Fruit fly (Drosophila melanogaster) whole organism, adult: Measurements from ENCODE around the gene CG32625.

Experiments used
- CG11617 ChIP-seq: fragments of 200-800 bp; sonication (Bioruptor generic); optimal IDR thresholded peaks from 2 replicates; lab custom pipeline; 2017; ENCODE audit warnings: mild to moderate bottlenecking, missing biosample characterization, missing genetic modification reagents, missing genetic modification characterization
- CG12768 ChIP-seq: fragments of 200-800 bp; sonication (Bioruptor generic); optimal IDR thresholded peaks from 2 replicates; lab custom pipeline; 2017; ENCODE audit warnings: missing biosample characterization, missing genetic modification characterization, mild to moderate bottlenecking, moderate library complexity, missing genetic modification reagents
- CG14711 ChIP-seq: fragments of 200-800 bp; sonication (Bioruptor generic); optimal IDR thresholded peaks from 2 replicates; lab custom pipeline; 2018; ENCODE audit warnings: missing biosample characterization, mild to moderate bottlenecking, missing genetic modification characterization, moderate library complexity
- CG1620 ChIP-seq: fragments of 200-800 bp; sonication (Bioruptor generic); optimal IDR thresholded peaks from 2 replicates; lab custom pipeline; 2016; ENCODE audit warnings: missing biosample characterization, missing genetic modification characterization
- CG33017 ChIP-seq: fragments of 200-800 bp; sonication (Bioruptor generic); optimal IDR thresholded peaks from 2 replicates; lab custom pipeline; 2018; ENCODE audit warnings: missing biosample characterization, mild to moderate bottlenecking, missing genetic modification characterization, moderate library complexity
- CG5204 ChIP-seq: fragments of 200-800 bp; sonication (Bioruptor generic); optimal IDR thresholded peaks from 2 replicates; lab custom pipeline; 2016; ENCODE audit warnings: missing biosample characterization, missing genetic modification characterization
- CG7045 ChIP-seq: fragments of 200-800 bp; sonication (Bioruptor generic); optimal IDR thresholded peaks from 2 replicates; lab custom pipeline; 2017; ENCODE audit warnings: missing biosample characterization, mild to moderate bottlenecking, missing genetic modification characterization
- CG7101 ChIP-seq: fragments of 200-800 bp; sonication (Bioruptor generic); optimal IDR thresholded peaks from 2 replicates; lab custom pipeline; 2018; ENCODE audit warnings: missing biosample characterization, mild to moderate bottlenecking, missing genetic modification characterization, moderate library complexity
- Clk ChIP-seq: fragments of 200-800 bp; sonication (Bioruptor generic); optimal IDR thresholded peaks from 2 replicates; lab custom pipeline; 2017; ENCODE audit warnings: missing biosample characterization, missing genetic modification characterization
- Crg-1 ChIP-seq: fragments of 200-800 bp; sonication (Bioruptor generic); optimal IDR thresholded peaks from 2 replicates; lab custom pipeline; 2016; ENCODE audit warnings: missing biosample characterization, missing genetic modification characterization
- Hr96 ChIP-seq: fragments of 200-800 bp; sonication (Bioruptor generic); optimal IDR thresholded peaks from 2 replicates; lab custom pipeline; 2016; ENCODE audit warnings: missing biosample characterization, missing genetic modification characterization
- Mnt ChIP-seq: fragments of 200-800 bp; sonication (Bioruptor generic); optimal IDR thresholded peaks from 2 replicates; lab custom pipeline; 2016; ENCODE audit warnings: missing biosample characterization, mild to moderate bottlenecking, missing genetic modification characterization
- bab1 ChIP-seq: fragments of 200-800 bp; sonication (Bioruptor generic); optimal IDR thresholded peaks from 3 replicates; lab custom pipeline; 2019; ENCODE audit warnings: missing biosample characterization, mild to moderate bottlenecking, missing genetic modification characterization, moderate library complexity
- cic ChIP-seq: fragments of 200-800 bp; sonication (Bioruptor generic); optimal IDR thresholded peaks from 2 replicates; lab custom pipeline; 2017; ENCODE audit warnings: missing biosample characterization, mild to moderate bottlenecking, missing genetic modification characterization, moderate library complexity
- cnc ChIP-seq, 2 experiments: fragments of >200 bp; optimal IDR thresholded peaks; 2 replicates each; lab custom pipeline; 2017
- kay ChIP-seq: fragments of 200-800 bp; sonication (Bioruptor generic); peaks from one replicate; lab custom pipeline; 2016; ENCODE audit warnings: missing biosample characterization, missing genetic modification characterization, borderline replicate concordance
- ovo ChIP-seq: fragments of 200-800 bp; sonication (Bioruptor generic); optimal IDR thresholded peaks from 2 replicates; lab custom pipeline; 2016; ENCODE audit warnings: missing biosample characterization, missing genetic modification characterization
- pad ChIP-seq: fragments of 200-800 bp; sonication (Bioruptor generic); optimal IDR thresholded peaks from 3 replicates; lab custom pipeline; 2017; ENCODE audit warnings: missing biosample characterization, missing genetic modification characterization, mild to moderate bottlenecking, moderate library complexity, missing genetic modification reagents
- tj ChIP-seq: fragments of 200-800 bp; sonication (Bioruptor generic); optimal IDR thresholded peaks from 3 replicates; lab custom pipeline; 2017; ENCODE audit warnings: missing biosample characterization, mild to moderate bottlenecking, missing genetic modification characterization, moderate library complexity
- toe ChIP-seq: fragments of 200-800 bp; sonication (Bioruptor generic); optimal IDR thresholded peaks from 2 replicates; lab custom pipeline; 2016; ENCODE audit warnings: missing biosample characterization, missing genetic modification characterization

The CG32625 gene

dm6 chrX:13781739-13782502 lies 25.3 kb upstream of the CG32625 start, which contains the start of the genes CtsB and amrt:
Gene CtsB (minus strand): TSS chrX:13782170.
Gene amrt (plus strand): TSS chrX:13782459.
- TF ChIP-seq cic (peak; percentile 75), CG7101 (peak; percentile 75), CG5204 (peak; percentile 57), pad (GFP tag; lab: Kevin White, UChicago) (peak; percentile 58), bab1 (peak; percentile 89), CG33017 (tag; lab: Kevin White, UChicago) (peak; percentile 32), Mnt (GFP tag; lab: Kevin White, UChicago) (peak; percentile 70), cnc (optimal IDR thresholded peaks at IDR 0.05; lab: Kevin White, UChicago) (peak; percentile 58 to 74), Clk (GFP tag; lab: Kevin White, UChicago) (peak; percentile 2), ovo (peak; percentile 75), CG11617 (GFP tag; lab: Kevin White, UChicago) (peak; percentile 94), CG1620 (GFP tag; lab: Kevin White, UChicago) (peak; percentile 78), CG12768 (GFP tag; lab: Kevin White, UChicago) (peak; percentile 49), Crg-1 (GFP tag; lab: Kevin White, UChicago) (peak; percentile 19), tj (peak; percentile 99), Hr96 (GFP tag; lab: Kevin White, UChicago) (peak; percentile 90), CG7045 (GFP tag; lab: Kevin White, UChicago) (peak; percentile 60), kay (no peak), CG14711 (tag; lab: Kevin White, UChicago) (peak; percentile 44), toe (GFP tag; lab: Kevin White, UChicago) (peak; percentile 76)

DNA sequence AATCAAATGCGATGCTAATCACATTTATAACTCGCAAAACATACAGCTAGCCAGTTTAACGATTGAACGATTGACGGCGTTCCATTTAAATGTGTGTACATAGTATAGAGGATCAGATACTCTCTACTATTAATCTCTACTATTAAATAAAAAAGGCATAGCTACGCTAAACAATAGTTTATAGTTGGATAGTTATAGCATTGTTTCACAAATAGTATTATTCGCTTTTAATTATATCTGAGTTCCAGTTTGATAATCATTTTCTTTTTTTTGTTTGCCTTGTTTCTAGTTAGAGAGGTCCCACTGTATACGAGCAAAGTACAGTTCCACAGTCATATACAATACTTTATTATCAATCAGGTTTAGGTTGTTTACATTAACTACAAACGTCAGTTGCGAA lies 23.1 kb upstream of the CG32625 start:
- TF ChIP-seq CG5204: no peak
- TF ChIP-seq CG11617 (GFP tag; lab: Kevin White, UChicago): peak; percentile 69
- TF ChIP-seq CG1620 (GFP tag; lab: Kevin White, UChicago): peak; percentile 25
- TF ChIP-seq cnc (optimal IDR thresholded peaks at IDR 0.05; lab: Kevin White, UChicago): no peak
- TF ChIP-seq Clk (GFP tag; lab: Kevin White, UChicago): no peak
- TF ChIP-seq tj: peak; percentile 56
- peak; percentile 71 for TF ChIP-seq CG33017 (tag; lab: Kevin White, UChicago)
- TF ChIP-seq Hr96 (GFP tag; lab: Kevin White, UChicago): no peak
- no peak for TF ChIP-seq Crg-1 (GFP tag; lab: Kevin White, UChicago)
- peak; percentile 77 for TF ChIP-seq cic
- TF ChIP-seq kay: peak; percentile 92
- peak; percentile 40 for TF ChIP-seq bab1
- TF ChIP-seq CG14711 (tag; lab: Kevin White, UChicago): peak; percentile 75
- TF ChIP-seq ovo: no peak
- no peak for TF ChIP-seq toe (GFP tag; lab: Kevin White, UChicago)
- TF ChIP-seq pad (GFP tag; lab: Kevin White, UChicago): peak; percentile 26
- TF ChIP-seq CG7045 (GFP tag; lab: Kevin White, UChicago): peak; percentile 33
- peak; percentile 85 for TF ChIP-seq CG7101
- TF ChIP-seq Mnt (GFP tag; lab: Kevin White, UChicago): peak; percentile 32
- peak; percentile 72 for TF ChIP-seq CG12768 (GFP tag; lab: Kevin White, UChicago)

DNA sequence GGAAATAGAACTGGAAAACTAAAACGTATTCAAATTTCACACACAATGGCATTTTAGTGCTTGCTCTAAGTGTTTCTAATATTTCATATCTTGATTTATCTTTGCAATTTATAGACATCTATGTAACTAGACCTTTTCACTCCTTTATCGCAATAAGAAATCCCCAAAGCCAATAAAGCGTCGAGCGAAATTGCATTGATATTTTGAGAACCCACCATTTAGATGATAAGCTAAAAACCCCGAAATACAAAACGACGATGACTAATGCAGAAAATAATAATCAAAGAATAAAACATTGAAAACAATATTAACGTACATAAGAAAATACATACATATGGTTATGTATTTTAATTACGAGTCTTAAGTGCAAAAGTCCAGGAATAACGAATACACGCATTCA lies 21.9 kb upstream of the CG32625 start:
- TF ChIP-seq kay: peak; percentile 39
- TF ChIP-seq CG11617 (GFP tag; lab: Kevin White, UChicago): no peak

DNA sequence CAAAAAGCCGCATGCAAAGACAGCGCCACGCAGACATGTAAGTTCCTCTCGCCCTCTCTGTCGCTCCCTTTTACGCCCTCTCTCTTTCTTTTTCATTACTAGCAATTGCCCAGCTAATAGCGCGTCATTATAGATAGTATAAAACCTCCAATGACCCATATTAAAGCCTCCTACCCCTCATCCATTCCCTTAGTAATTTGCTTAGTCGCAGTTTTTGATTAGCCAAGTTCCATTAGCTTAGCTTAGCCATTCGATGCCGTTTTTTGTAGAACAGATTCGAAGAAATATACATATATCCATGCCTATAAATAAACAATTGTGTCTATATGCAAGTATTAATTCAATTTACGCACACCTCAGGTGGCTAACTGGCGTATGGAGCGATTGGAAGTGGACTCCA lies 14.1 kb upstream of the CG32625 start:
- TF ChIP-seq tj (peak; percentile 91), pad (GFP tag; lab: Kevin White, UChicago) (no peak)

dm6 chrX:13766495-13766894 lies 9.9 kb upstream of the CG32625 start:
- TF ChIP-seq CG12768 (GFP tag; lab: Kevin White, UChicago) (no peak), tj (peak; percentile 92)

DNA sequence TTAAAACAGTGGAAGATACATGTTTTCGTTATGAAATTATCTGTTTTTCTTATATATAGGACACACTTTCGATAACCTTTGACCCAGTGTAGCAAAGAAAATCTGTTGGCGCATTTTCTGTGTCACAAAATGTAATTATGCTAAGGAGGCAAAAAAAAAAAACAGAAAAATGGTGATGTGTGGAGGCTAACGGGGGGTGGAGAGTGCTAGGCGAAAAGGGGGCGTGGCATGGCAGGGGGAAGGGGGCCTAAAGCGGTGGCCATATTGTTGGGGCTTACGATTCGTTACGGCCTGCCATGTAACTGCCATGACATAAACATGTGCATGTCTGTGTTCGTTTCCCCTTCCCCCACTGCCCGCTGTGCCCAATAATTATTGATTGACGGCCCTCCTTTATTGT lies 8.6 kb upstream of the CG32625 start:
- TF ChIP-seq cic: no peak
- TF ChIP-seq tj: peak; percentile 56

DNA sequence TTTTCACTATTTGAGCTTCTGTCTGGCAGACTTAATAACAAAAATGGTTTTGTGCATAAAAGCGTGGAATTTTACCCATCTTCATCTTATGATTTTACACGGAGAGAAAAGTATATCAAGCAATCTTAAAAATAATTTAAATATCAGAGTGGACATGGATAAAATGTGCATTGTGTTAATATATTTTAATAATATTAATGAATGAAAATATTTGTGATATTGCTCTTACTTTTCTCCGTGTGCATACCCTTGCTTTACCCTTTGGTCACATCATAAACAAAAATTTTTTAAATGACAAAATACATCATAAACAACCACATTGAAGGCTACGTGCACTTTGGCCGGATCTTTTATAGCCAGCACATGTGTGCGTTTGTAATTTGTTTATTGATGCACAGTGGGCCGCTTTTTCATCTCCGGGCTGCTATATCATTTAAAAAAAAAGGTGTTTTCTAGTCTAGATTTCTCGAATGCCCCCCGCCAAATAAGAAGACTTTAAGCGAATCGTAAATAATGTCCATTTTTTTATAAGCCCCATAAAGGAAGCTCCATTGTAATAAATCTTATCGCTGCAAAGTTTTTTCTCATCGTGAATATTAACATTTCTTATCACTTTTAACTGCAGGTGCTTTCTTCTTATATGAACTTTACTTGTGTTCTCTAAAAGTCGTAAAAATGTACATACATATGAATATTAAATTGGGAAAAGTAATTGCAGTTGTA lies 7.9 kb upstream of the CG32625 start:
- TF ChIP-seq CG1620 (GFP tag; lab: Kevin White, UChicago) (no peak), Hr96 (GFP tag; lab: Kevin White, UChicago) (no peak), CG7045 (GFP tag; lab: Kevin White, UChicago) (no peak), CG14711 (tag; lab: Kevin White, UChicago) (peak; percentile 58), CG12768 (GFP tag; lab: Kevin White, UChicago) (no peak), Crg-1 (GFP tag; lab: Kevin White, UChicago) (no peak), toe (GFP tag; lab: Kevin White, UChicago) (no peak), CG5204 (no peak), ovo (no peak), pad (GFP tag; lab: Kevin White, UChicago) (no peak), CG33017 (tag; lab: Kevin White, UChicago) (peak; percentile 48), cic (peak; percentile 35), tj (no peak), kay (peak; percentile 81), Clk (GFP tag; lab: Kevin White, UChicago) (no peak), CG11617 (GFP tag; lab: Kevin White, UChicago) (peak; percentile 27), Mnt (GFP tag; lab: Kevin White, UChicago) (peak; percentile 70), bab1 (peak; percentile 61), CG7101 (peak; percentile 60), cnc (optimal IDR thresholded peaks at IDR 0.05; lab: Kevin White, UChicago) (no peak)
